Fruit fly (Drosophila melanogaster) whole organism, prepupa: ENCODE results near the gene RapGAP1.

Experiments
- Blimp-1 ChIP-seq: fragments of 200-800 bp; sonication (Bioruptor generic); optimal IDR thresholded peaks from 3 replicates; lab custom pipeline; 2017; ENCODE audit warnings: missing biosample characterization, missing genetic modification characterization, mild to moderate bottlenecking, moderate library complexity, missing genetic modification reagents
- CG10631 ChIP-seq: fragments of 200-800 bp; sonication (Bioruptor generic); optimal IDR thresholded peaks from 2 replicates; lab custom pipeline; 2016; ENCODE audit warnings: missing biosample characterization, missing genetic modification characterization
- CG10669 ChIP-seq: fragments of 200-800 bp; sonication (Bioruptor generic); optimal IDR thresholded peaks from 3 replicates; lab custom pipeline; 2018; ENCODE audit warnings: missing biosample characterization, mild to moderate bottlenecking, missing genetic modification characterization, moderate library complexity
- CG11294 ChIP-seq: fragments of 200-800 bp; sonication (Bioruptor generic); IDR thresholded peaks from 2 replicates; pipeline ENCODE4 v1.3.6; 2022; ENCODE audit warnings: missing biosample characterization, missing genetic modification characterization
- CG11762 ChIP-seq: fragments of 200-800 bp; sonication (Bioruptor generic); optimal IDR thresholded peaks from 3 replicates; lab custom pipeline; 2016; ENCODE audit warnings: missing biosample characterization, missing genetic modification characterization; ENCODE audit not compliant: insufficient read depth
- CG15336 ChIP-seq: fragments of 200-800 bp; sonication (Bioruptor generic); IDR thresholded peaks from 2 replicates; pipeline ENCODE4 v1.3.6; 2022; ENCODE audit warnings: missing biosample characterization, missing genetic modification characterization
- CG3032 ChIP-seq: fragments of 200-800 bp; optimal IDR thresholded peaks from 2 replicates; lab custom pipeline; 2019; ENCODE audit warnings: missing biosample characterization, mild to moderate bottlenecking, missing genetic modification characterization, moderate library complexity
- CG32006 ChIP-seq: fragments of 200-800 bp; sonication (Bioruptor generic); optimal IDR thresholded peaks from 3 replicates; lab custom pipeline; 2017; ENCODE audit warnings: missing biosample characterization, mild to moderate bottlenecking, missing genetic modification characterization
- CG3919 ChIP-seq: fragments of 200-800 bp; sonication (Bioruptor generic); optimal IDR thresholded peaks from 3 replicates; lab custom pipeline; 2016; ENCODE audit warnings: missing biosample characterization, missing genetic modification characterization
- CG4318 ChIP-seq: fragments of 200-800 bp; sonication (Bioruptor generic); optimal IDR thresholded peaks from 3 replicates; lab custom pipeline; 2017; ENCODE audit warnings: missing biosample characterization, mild to moderate bottlenecking, missing genetic modification characterization
- CG6163 ChIP-seq: fragments of 200-800 bp; sonication (Bioruptor generic); IDR thresholded peaks from 3 replicates; pipeline ENCODE4 v1.3.6; 2022; ENCODE audit warnings: missing biosample characterization, missing genetic modification characterization
- CG6792 ChIP-seq: fragments of 200-800 bp; sonication (Bioruptor generic); optimal IDR thresholded peaks from 3 replicates; lab custom pipeline; 2016; ENCODE audit warnings: missing biosample characterization, missing genetic modification characterization
- CG8119 ChIP-seq: fragments of 200-800 bp; sonication (Bioruptor generic); IDR thresholded peaks from 3 replicates; pipeline ENCODE4 v1.3.6; 2022; ENCODE audit warnings: missing biosample characterization, missing genetic modification characterization
- CG8319 ChIP-seq: fragments of 200-800 bp; sonication (Bioruptor generic); optimal IDR thresholded peaks from 3 replicates; lab custom pipeline; 2016; ENCODE audit warnings: missing biosample characterization, missing genetic modification characterization
- CG8632 ChIP-seq: fragments of 200-800 bp; sonication (Bioruptor generic); optimal IDR thresholded peaks from 3 replicates; lab custom pipeline; 2016; ENCODE audit warnings: missing biosample characterization, missing genetic modification characterization
- Eip78C ChIP-seq: fragments of 200-800 bp; sonication (Bioruptor generic); peaks from one replicate; lab custom pipeline; 2016; ENCODE audit warnings: missing biosample characterization, missing genetic modification characterization
- Ets96B ChIP-seq: fragments of 200-800 bp; optimal IDR thresholded peaks from 2 replicates; lab custom pipeline; 2019; ENCODE audit warnings: missing biosample characterization, mild to moderate bottlenecking, missing genetic modification characterization, moderate library complexity
- Gug ChIP-seq: fragments of 200-800 bp; sonication (Bioruptor generic); IDR thresholded peaks from 2 replicates; pipeline ENCODE4 v1.3.6; 2022; ENCODE audit warnings: missing biosample characterization, missing genetic modification characterization
- Hr4 ChIP-seq: fragments of 200-800 bp; sonication (Bioruptor generic); optimal IDR thresholded peaks from 3 replicates; lab custom pipeline; 2016; ENCODE audit warnings: missing biosample characterization, missing genetic modification characterization
- Lpt ChIP-seq: fragments of 200-800 bp; sonication (Bioruptor generic); optimal IDR thresholded peaks from 3 replicates; lab custom pipeline; 2016; ENCODE audit warnings: missing biosample characterization, missing genetic modification characterization
- Met ChIP-seq: fragments of 200-800 bp; sonication (Bioruptor generic); optimal IDR thresholded peaks from 3 replicates; lab custom pipeline; 2016; ENCODE audit warnings: missing biosample characterization, missing genetic modification characterization
- OdsH ChIP-seq: fragments of 200-800 bp; sonication (Bioruptor generic); optimal IDR thresholded peaks from 3 replicates; lab custom pipeline; 2016; ENCODE audit warnings: missing biosample characterization, missing genetic modification characterization
- Sox14 ChIP-seq: fragments of 200-800 bp; sonication (Bioruptor generic); optimal IDR thresholded peaks from 3 replicates; lab custom pipeline; 2016; ENCODE audit warnings: missing biosample characterization, missing genetic modification characterization
- Sox15 ChIP-seq: fragments of 200-800 bp; sonication (Bioruptor generic); optimal IDR thresholded peaks from 3 replicates; lab custom pipeline; 2016; ENCODE audit warnings: missing biosample characterization, missing genetic modification characterization
- achi ChIP-seq: fragments of 200-800 bp; sonication (Bioruptor generic); optimal IDR thresholded peaks from 3 replicates; lab custom pipeline; 2016; ENCODE audit warnings: missing biosample characterization, missing genetic modification characterization
- acj6 ChIP-seq: fragments of 200-800 bp; sonication (Bioruptor generic); optimal IDR thresholded peaks from 3 replicates; lab custom pipeline; 2016; ENCODE audit warnings: missing biosample characterization, missing genetic modification characterization
- cyc ChIP-seq: fragments of 200-800 bp; sonication (Bioruptor generic); optimal IDR thresholded peaks from 3 replicates; lab custom pipeline; 2016; ENCODE audit warnings: missing biosample characterization, missing genetic modification characterization
- dac ChIP-seq: fragments of 200-800 bp; sonication (Bioruptor generic); optimal IDR thresholded peaks from 2 replicates; lab custom pipeline; 2017; ENCODE audit warnings: missing biosample characterization, mild to moderate bottlenecking, missing genetic modification characterization
- dsx ChIP-seq: fragments of 200-800 bp; optimal IDR thresholded peaks from 3 replicates; lab custom pipeline; 2019; ENCODE audit warnings: missing biosample characterization, mild to moderate bottlenecking, missing genetic modification characterization, moderate library complexity; ENCODE audit not compliant: poor library complexity, severe bottlenecking
- eg ChIP-seq: fragments of 200-800 bp; sonication (Bioruptor generic); IDR thresholded peaks from 3 replicates; pipeline ENCODE4 v1.3.6; 2022; ENCODE audit warnings: missing biosample characterization, missing genetic modification characterization
- esn ChIP-seq: fragments of 200-800 bp; sonication (Bioruptor generic); optimal IDR thresholded peaks from 2 replicates; lab custom pipeline; 2016; ENCODE audit warnings: missing biosample characterization, mild to moderate bottlenecking, missing genetic modification characterization, moderate library complexity
- fd85E ChIP-seq: fragments of 200-800 bp; sonication (Bioruptor generic); optimal IDR thresholded peaks from 3 replicates; lab custom pipeline; 2016; ENCODE audit warnings: missing biosample characterization, missing genetic modification characterization
- fkh ChIP-seq: fragments of 200-800 bp; sonication (Bioruptor generic); optimal IDR thresholded peaks from 3 replicates; lab custom pipeline; 2017; ENCODE audit warnings: missing biosample characterization, mild to moderate bottlenecking, missing genetic modification characterization, moderate library complexity
- lz ChIP-seq: fragments of 200-800 bp; sonication (Bioruptor generic); optimal IDR thresholded peaks from 3 replicates; lab custom pipeline; 2016; ENCODE audit warnings: missing biosample characterization, missing genetic modification characterization
- net ChIP-seq: fragments of 200-800 bp; sonication (Bioruptor generic); optimal IDR thresholded peaks from 3 replicates; lab custom pipeline; 2016; ENCODE audit warnings: missing biosample characterization, missing genetic modification characterization
- pdm3 ChIP-seq: fragments of 200-800 bp; sonication (Bioruptor generic); optimal IDR thresholded peaks from 3 replicates; lab custom pipeline; 2016; ENCODE audit warnings: missing biosample characterization, missing genetic modification characterization
- salr ChIP-seq, 2 experiments: fragments of 200-800 bp; sonication (Bioruptor generic); optimal IDR thresholded peaks; 3 replicates each; lab custom pipeline; 2016 to 2018; ENCODE audit warnings: missing biosample characterization in 2 of 2, missing genetic modification characterization in 2 of 2, mild to moderate bottlenecking in 1 of 2
- spab ChIP-seq: fragments of 200-800 bp; sonication (Bioruptor generic); optimal IDR thresholded peaks from 2 replicates; lab custom pipeline; 2017; ENCODE audit warnings: missing biosample characterization, mild to moderate bottlenecking, missing genetic modification characterization, missing genetic modification reagents
- ss ChIP-seq, 2 experiments: fragments of 200-800 bp; sonication (Bioruptor generic); optimal IDR thresholded peaks; 2 replicates in 1 of 2; 3 replicates in 1 of 2; lab custom pipeline; 2017 to 2018; ENCODE audit warnings: mild to moderate bottlenecking in 2 of 2, missing biosample characterization in 2 of 2, missing genetic modification characterization in 2 of 2, moderate library complexity in 1 of 2
- svp ChIP-seq: fragments of 200-800 bp; sonication (Bioruptor generic); peaks from one replicate; lab custom pipeline; 2016; ENCODE audit warnings: missing biosample characterization, missing genetic modification characterization

Gene RapGAP1

DNA sequence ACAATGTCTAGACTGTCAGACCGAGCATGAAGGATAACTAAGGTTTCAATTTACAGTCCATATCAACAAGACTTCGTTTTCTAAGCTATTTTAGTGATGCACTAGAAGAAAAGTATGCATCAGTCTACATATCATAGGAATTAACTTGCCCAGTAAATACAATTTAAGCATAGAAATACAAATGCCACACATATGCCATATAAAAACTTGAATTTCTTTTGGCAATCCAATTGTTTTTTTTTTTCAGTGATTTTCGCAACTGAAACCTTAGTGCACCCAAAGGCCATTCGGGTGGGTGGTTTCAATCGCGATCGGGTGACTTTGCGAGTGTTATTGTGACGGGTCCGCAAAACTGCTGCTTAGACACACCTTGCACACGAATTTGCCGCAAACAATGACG lies 58.2 kb downstream of the RapGAP1 start (continued):
- TF ChIP-seq CG10669 (GFP tag; lab: Kevin White, UChicago) (no peak), OdsH (GFP tag; lab: Kevin White, UChicago) (peak; percentile 20)

- TF ChIP-seq Eip78C (peak; percentile 19), eg (GFP tag; lab: Robert Waterston, UW) (no peak)
Observed at dm6 chr2L:7519580-7520174, 59.1 kb downstream of the RapGAP1 start.

DNA sequence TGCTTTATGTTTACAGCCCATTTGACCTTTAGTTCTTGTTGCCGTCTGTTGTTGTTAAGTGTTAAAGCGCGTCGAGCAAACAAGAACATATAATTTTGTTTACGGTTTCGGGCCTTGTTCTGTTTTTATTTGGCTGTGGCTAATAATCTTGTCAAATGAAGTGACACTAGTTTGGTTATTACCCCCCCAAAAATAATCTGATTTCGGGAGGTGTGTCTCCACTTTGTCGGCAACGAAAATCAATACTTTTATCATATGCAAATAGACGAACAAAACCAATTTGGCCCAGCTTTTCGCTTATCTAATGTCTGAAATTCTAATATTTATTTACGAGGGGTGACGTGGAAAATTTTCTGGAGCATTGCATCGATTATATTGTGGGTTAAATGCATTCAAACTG lies 59.9 kb downstream of the RapGAP1 start:
- no peak for TF ChIP-seq Blimp-1
- TF ChIP-seq Met (GFP tag; lab: Kevin White, UChicago), result no peak
- no peak for TF ChIP-seq achi (GFP tag; lab: Kevin White, UChicago)
- peak; percentile 91 for TF ChIP-seq fkh (GFP tag; lab: Kevin White, UChicago)

DNA sequence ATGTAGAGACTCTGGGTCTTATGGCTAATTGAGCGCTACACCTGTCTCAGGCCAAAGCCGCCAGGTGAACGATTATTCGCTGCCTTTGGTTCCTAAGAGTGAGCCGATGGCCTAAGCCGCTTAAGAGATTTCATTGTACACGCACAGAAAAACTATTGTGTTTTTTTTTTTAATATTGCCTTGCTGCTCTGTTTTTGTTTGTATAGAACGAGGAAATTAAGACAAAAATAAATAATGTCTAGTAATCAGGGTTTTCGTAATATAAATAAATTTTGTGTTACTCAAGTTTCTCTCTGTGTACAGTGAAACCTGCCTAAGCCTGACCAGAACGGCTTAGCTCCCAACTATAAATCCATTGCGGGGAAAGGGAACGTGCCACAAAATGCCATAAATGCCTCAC lies 63.4 kb downstream of the RapGAP1 start:
- TF ChIP-seq CG6163 (GFP tag; lab: Robert Waterston, UW), result peak; percentile 66; the same call in 2 of the 3 replicates
- TF ChIP-seq salr (GFP tag; optimal IDR thresholded peaks at IDR 0.05; lab: Kevin White, UChicago), result peak in 1 of 2 experiments; percentile 4
- peak; percentile 55; the same call in 1 of the 3 replicates for TF ChIP-seq eg (GFP tag; lab: Robert Waterston, UW)
- peak; percentile 50 for TF ChIP-seq CG32006
- TF ChIP-seq Hr4, result peak; percentile 32
- TF ChIP-seq CG15336 (GFP tag; lab: Robert Waterston, UW), result peak; percentile 54
- TF ChIP-seq acj6 (GFP tag; lab: Kevin White, UChicago), result peak; percentile 7
- peak; percentile 70 for TF ChIP-seq Eip78C
- no peak for TF ChIP-seq fkh (GFP tag; lab: Kevin White, UChicago)
- TF ChIP-seq svp, result peak; percentile 12
- no peak for TF ChIP-seq cyc (GFP tag; lab: Kevin White, UChicago)
- no peak for TF ChIP-seq fd85E (GFP tag; lab: Kevin White, UChicago)
- TF ChIP-seq CG3919 (GFP tag; lab: Kevin White, UChicago), result peak; percentile 2

DNA sequence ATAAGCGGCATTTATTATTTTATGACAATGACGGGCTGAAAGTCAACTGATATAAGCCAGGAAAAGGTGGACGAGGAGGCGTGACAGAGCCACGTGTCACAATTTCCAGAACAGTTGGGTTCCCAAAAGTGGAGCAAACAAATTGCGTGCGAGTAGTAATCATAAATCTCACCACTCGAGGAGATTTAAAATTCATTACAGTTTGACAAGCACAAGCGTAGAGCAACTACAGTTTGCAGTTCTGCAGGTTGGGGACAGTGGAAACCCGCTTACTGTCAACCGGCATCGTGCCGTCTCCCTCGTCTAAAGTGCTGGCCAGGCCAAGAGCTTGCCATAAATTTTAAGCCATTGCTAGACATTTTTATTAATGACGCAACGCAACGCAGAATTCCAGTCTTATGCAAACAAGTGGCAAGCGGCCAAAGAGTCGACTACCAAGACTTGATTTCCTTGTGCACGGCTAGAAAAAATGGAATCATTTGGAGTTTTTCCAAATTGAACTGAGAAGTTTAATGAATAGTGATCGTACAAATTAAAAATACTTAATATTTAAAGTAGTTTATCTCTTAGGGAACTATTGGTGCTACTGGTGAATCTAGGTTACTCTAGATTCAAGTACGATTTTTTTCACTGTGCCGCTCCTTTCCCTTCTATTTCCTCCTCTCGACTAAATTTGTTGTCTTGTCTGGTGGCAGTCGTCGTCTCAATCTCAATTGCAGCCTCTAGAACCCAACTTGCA lies 65.3 kb downstream of the RapGAP1 start:
- peak; percentile 29 for TF ChIP-seq CG10631 (GFP tag; lab: Kevin White, UChicago)
- peak; percentile 46 for TF ChIP-seq net (GFP tag; lab: Kevin White, UChicago)
- peak; percentile 86 for TF ChIP-seq eg (GFP tag; lab: Robert Waterston, UW)
- peak; percentile 13 for TF ChIP-seq acj6 (GFP tag; lab: Kevin White, UChicago)
- TF ChIP-seq fkh (GFP tag; lab: Kevin White, UChicago), result peak; percentile 18
- TF ChIP-seq CG6792, result peak; percentile 18
- TF ChIP-seq CG11294 (GFP tag; lab: Robert Waterston, UW), result peak; percentile 70
- peak; percentile 47 for TF ChIP-seq dac (GFP tag; lab: Kevin White, UChicago)
- no peak for TF ChIP-seq dsx
- TF ChIP-seq CG6163 (GFP tag; lab: Robert Waterston, UW), result peak; percentile 75
- peak; percentile 41 for TF ChIP-seq OdsH (GFP tag; lab: Kevin White, UChicago)
- peak; percentile 38 for TF ChIP-seq CG3032 (tag; lab: Kevin White, UChicago)
- TF ChIP-seq cyc (GFP tag; lab: Kevin White, UChicago), result no peak
- no peak for TF ChIP-seq lz (GFP tag; lab: Kevin White, UChicago)
- TF ChIP-seq spab (GFP tag; lab: Kevin White, UChicago), result peak; percentile 46
- TF ChIP-seq esn (GFP tag; lab: Kevin White, UChicago), result no peak
- peak; percentile 40 for TF ChIP-seq CG4318
- TF ChIP-seq Gug, result peak; percentile 71
- peak; percentile 4 for TF ChIP-seq Ets96B (tag; lab: Kevin White, UChicago)
- peak; percentile 49 for TF ChIP-seq Lpt (GFP tag; lab: Kevin White, UChicago)
- TF ChIP-seq ss (GFP tag; optimal IDR thresholded peaks at IDR 0.05; lab: Kevin White, UChicago), result no peak
- peak; percentile 41 for TF ChIP-seq CG10669 (GFP tag; lab: Kevin White, UChicago)
- TF ChIP-seq CG8632, result no peak
- no peak for TF ChIP-seq Sox15 (GFP tag; lab: Kevin White, UChicago)
- peak; percentile 63 for TF ChIP-seq Eip78C
- peak; percentile 44 for TF ChIP-seq CG11762 (GFP tag; lab: Kevin White, UChicago)
- TF ChIP-seq CG15336 (GFP tag; lab: Robert Waterston, UW), result peak; percentile 81
- peak; percentile 55 for TF ChIP-seq Hr4
- TF ChIP-seq CG8319 (GFP tag; lab: Kevin White, UChicago), result peak; percentile 19
- TF ChIP-seq CG8119 (GFP tag; lab: Robert Waterston, UW), result peak; percentile 70; the same call in 2 of the 3 replicates
- peak; percentile 29 for TF ChIP-seq pdm3 (GFP tag; lab: Kevin White, UChicago)
- TF ChIP-seq Sox14 (GFP tag; lab: Kevin White, UChicago), result peak; percentile 16
